Fruit fly (Drosophila melanogaster): ENCODE results near the gene mah.

Gene mah

dm6 chr3R:24934542-24934941 lies 12.9 kb upstream of the mah start:
- no peak for TF ChIP-seq EcR (GFP tag; optimal IDR thresholded peaks at IDR 0.05)
- no peak for TF ChIP-seq CG8478 (optimal IDR thresholded peaks at IDR 0.05)
- TF ChIP-seq Dll (optimal IDR thresholded peaks at IDR 0.05): no peak
- no peak for TF ChIP-seq psq (optimal IDR thresholded peaks at IDR 0.05)
- no peak for TF ChIP-seq pan (optimal IDR thresholded peaks at IDR 0.05)
- TF ChIP-seq usp (GFP tag; optimal IDR thresholded peaks at IDR 0.05): no peak

DNA sequence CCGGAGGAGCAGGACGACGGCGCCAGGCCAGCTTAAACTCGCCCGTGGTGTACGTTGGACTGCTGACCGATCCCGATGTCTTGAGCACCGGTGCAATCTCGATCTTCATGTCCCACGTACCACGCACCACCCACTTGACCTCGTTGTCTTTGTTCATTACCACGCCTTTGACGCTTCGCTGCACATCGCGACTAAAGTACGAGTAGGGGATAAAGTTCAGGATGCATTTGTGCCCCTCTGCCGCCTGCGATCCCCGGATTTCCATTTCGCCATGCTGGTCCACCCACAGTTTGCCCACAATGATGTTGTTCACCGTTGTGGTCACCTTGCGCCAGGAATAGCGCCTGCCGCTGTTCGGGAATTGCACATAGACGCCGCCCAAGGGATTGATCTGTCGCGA lies 11.7 kb upstream of the mah start:
- TF ChIP-seq pan (optimal IDR thresholded peaks at IDR 0.05): no peak
- TF ChIP-seq CG8478 (optimal IDR thresholded peaks at IDR 0.05): no peak
- no peak for TF ChIP-seq psq (optimal IDR thresholded peaks at IDR 0.05)
- TF ChIP-seq EcR (GFP tag; optimal IDR thresholded peaks at IDR 0.05): no peak
- TF ChIP-seq usp (GFP tag; optimal IDR thresholded peaks at IDR 0.05): no peak
- no peak for TF ChIP-seq Dll (optimal IDR thresholded peaks at IDR 0.05)

DNA sequence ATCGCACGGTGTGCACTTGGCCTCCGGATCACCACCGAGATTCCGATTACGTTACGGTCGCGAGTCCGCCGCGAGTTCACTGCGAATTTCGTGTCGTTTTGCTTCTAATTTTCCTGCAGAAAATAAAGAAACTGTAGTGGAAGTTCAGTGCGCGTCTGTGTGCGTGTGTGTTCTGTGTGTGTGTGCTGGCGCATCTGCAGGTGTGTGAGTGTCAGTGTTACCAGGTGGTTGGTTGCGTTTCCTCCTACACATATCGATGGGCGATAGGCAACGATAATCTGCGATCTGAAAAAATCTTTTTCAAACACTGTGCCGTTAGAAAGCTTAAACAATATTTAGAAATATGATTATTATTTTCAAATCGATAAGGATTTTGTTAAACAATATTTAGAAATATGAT lies 9.4 kb upstream of the mah start, which contains the start of gene Osbp:
Osbp (minus strand) TSS at position 174 of the 400 bp plus-strand sequence.
- TF ChIP-seq usp (GFP tag; optimal IDR thresholded peaks at IDR 0.05) (no peak), psq (optimal IDR thresholded peaks at IDR 0.05) (no peak), EcR (GFP tag; optimal IDR thresholded peaks at IDR 0.05) (no peak), Dll (optimal IDR thresholded peaks at IDR 0.05) (no peak), CG8478 (optimal IDR thresholded peaks at IDR 0.05) (no peak), pan (optimal IDR thresholded peaks at IDR 0.05) (no peak)

DNA sequence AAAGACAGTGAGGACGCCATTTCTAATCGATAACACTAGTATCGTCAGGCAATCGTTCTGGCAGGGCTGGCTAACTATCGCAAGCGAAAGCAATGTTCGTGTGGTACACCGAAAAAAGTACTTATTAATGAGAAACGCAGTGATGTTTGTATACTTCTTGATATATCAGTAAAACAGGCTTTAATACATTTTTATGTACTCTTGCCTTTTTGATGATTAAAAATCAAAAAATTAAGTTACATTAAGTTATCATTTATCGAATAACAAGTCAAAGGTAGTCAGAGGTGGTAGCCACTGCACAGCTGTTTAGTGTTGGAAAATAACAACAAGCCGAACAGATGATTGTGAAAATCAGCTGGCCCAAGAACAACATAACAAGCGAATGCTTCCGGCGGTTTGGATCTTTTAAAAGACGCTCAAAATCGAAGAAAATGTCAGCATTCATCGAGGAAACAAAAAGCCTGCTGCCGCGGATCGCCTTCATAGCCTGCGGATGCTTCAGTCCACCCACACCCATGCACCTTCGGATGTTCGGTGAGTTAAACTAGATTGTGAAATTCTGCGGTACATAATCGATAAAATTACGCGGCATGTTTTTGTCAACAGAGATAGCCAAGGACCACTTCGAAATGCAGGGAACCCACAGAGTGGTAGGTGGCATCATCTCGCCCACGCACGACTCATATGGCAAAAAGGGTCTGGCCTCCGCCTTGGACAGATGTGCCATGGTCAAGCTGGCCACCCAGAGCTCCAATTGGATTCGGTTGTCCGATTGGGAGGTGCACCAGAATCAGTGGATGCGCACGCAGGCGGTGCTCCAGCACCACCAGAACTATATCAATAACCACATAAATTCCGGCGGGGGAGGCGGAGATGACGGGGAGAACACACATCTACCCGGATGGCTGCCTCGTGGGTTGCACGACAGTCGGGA lies 2.2 kb upstream of the mah start, which contains the start of the genes ssh and Nmnat:
ssh (minus strand) TSS at position 37 of the 934 bp plus-strand sequence.
Nmnat (plus strand) TSS at position 318 of the 934 bp plus-strand sequence.
- no peak for TF ChIP-seq Dll (optimal IDR thresholded peaks at IDR 0.05)
- TF ChIP-seq pan (optimal IDR thresholded peaks at IDR 0.05): no peak
- no peak for TF ChIP-seq EcR (GFP tag; optimal IDR thresholded peaks at IDR 0.05)
- no peak for TF ChIP-seq psq (optimal IDR thresholded peaks at IDR 0.05)
- no peak for TF ChIP-seq CG8478 (optimal IDR thresholded peaks at IDR 0.05)
- no peak for TF ChIP-seq usp (GFP tag; optimal IDR thresholded peaks at IDR 0.05)

- TF ChIP-seq Dll (optimal IDR thresholded peaks at IDR 0.05) (no peak), psq (optimal IDR thresholded peaks at IDR 0.05) (no peak), CG8478 (optimal IDR thresholded peaks at IDR 0.05) (no peak), EcR (GFP tag; optimal IDR thresholded peaks at IDR 0.05) (no peak), pan (optimal IDR thresholded peaks at IDR 0.05) (no peak), usp (GFP tag; optimal IDR thresholded peaks at IDR 0.05) (no peak)
These were observed 5.7 kb downstream of the mah start for dm6 chr3R:24953152-24953551.

DNA sequence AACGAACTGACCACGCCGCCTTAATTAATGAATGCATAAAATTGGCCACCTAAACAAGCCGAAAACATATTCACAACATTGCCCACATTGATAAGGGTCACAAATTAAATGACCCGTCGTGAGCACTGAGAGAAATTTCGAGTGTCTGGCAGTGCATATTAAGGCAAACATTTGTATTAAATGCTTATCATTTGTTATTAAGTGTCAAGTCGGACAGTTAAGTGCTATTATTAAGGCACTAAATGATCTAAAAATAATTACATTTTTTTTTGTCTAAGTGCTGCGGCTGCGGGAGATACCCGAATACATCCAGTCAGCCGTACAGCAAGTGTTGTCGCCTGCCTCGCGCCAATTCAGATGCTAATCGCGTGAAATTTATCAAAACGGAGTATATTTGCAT lies 15.0 kb downstream of the mah start:
- TF ChIP-seq EcR (GFP tag; optimal IDR thresholded peaks at IDR 0.05): no peak
- no peak for TF ChIP-seq psq (optimal IDR thresholded peaks at IDR 0.05)
- TF ChIP-seq Dll (optimal IDR thresholded peaks at IDR 0.05): no peak
- no peak for TF ChIP-seq usp (GFP tag; optimal IDR thresholded peaks at IDR 0.05)
- TF ChIP-seq CG8478 (optimal IDR thresholded peaks at IDR 0.05): no peak
- no peak for TF ChIP-seq pan (optimal IDR thresholded peaks at IDR 0.05)

dm6 chr3R:24965403-24965802 lies 18.0 kb downstream of the mah start:
- TF ChIP-seq psq (optimal IDR thresholded peaks at IDR 0.05) (no peak), usp (GFP tag; optimal IDR thresholded peaks at IDR 0.05) (no peak), Dll (optimal IDR thresholded peaks at IDR 0.05) (no peak), EcR (GFP tag; optimal IDR thresholded peaks at IDR 0.05) (no peak), CG8478 (optimal IDR thresholded peaks at IDR 0.05) (no peak), pan (optimal IDR thresholded peaks at IDR 0.05) (no peak)

- no peak for TF ChIP-seq EcR (GFP tag; optimal IDR thresholded peaks at IDR 0.05)
- TF ChIP-seq usp (GFP tag; optimal IDR thresholded peaks at IDR 0.05): no peak
- TF ChIP-seq pan (optimal IDR thresholded peaks at IDR 0.05): no peak
- TF ChIP-seq psq (optimal IDR thresholded peaks at IDR 0.05): no peak
- TF ChIP-seq CG8478 (optimal IDR thresholded peaks at IDR 0.05): no peak
- no peak for TF ChIP-seq Dll (optimal IDR thresholded peaks at IDR 0.05)
These were observed 19.1 kb downstream of the mah start for dm6 chr3R:24966578-24966977.

- TF ChIP-seq EcR (GFP tag; optimal IDR thresholded peaks at IDR 0.05) (no peak), CG8478 (optimal IDR thresholded peaks at IDR 0.05) (no peak), Dll (optimal IDR thresholded peaks at IDR 0.05) (no peak), usp (GFP tag; optimal IDR thresholded peaks at IDR 0.05) (no peak), pan (optimal IDR thresholded peaks at IDR 0.05) (no peak), psq (optimal IDR thresholded peaks at IDR 0.05) (no peak)
These were observed 20.6 kb downstream of the mah start for dm6 chr3R:24968015-24968414.

- TF ChIP-seq CG8478 (optimal IDR thresholded peaks at IDR 0.05) (no peak), usp (GFP tag; optimal IDR thresholded peaks at IDR 0.05) (no peak), pan (optimal IDR thresholded peaks at IDR 0.05) (no peak), Dll (optimal IDR thresholded peaks at IDR 0.05) (no peak), EcR (GFP tag; optimal IDR thresholded peaks at IDR 0.05) (no peak), psq (optimal IDR thresholded peaks at IDR 0.05) (no peak)
These were observed 21.5 kb downstream of the mah start for dm6 chr3R:24968888-24969287.

dm6 chr3R:24970323-24971067 lies 23.1 kb downstream of the mah start:
- no peak for TF ChIP-seq psq (optimal IDR thresholded peaks at IDR 0.05)
- no peak for TF ChIP-seq pan (optimal IDR thresholded peaks at IDR 0.05)
- no peak for TF ChIP-seq EcR (GFP tag; optimal IDR thresholded peaks at IDR 0.05)
- no peak for TF ChIP-seq Dll (optimal IDR thresholded peaks at IDR 0.05)
- TF ChIP-seq usp (GFP tag; optimal IDR thresholded peaks at IDR 0.05): no peak
- TF ChIP-seq CG8478 (optimal IDR thresholded peaks at IDR 0.05): no peak
